Fruit fly (Drosophila melanogaster) whole organism, embryonic: ENCODE measurements around the gene lilli.

Experiments
- Abd-B ChIP-seq: fragments of 200-800 bp; sonication (Bioruptor generic); optimal IDR thresholded peaks from 2 replicates; lab custom pipeline; 2018; ENCODE audit warnings: missing biosample characterization, mild to moderate bottlenecking, missing genetic modification characterization, moderate library complexity
- Antp ChIP-seq: fragments of 200-800 bp; sonication (Bioruptor generic); optimal IDR thresholded peaks from 3 replicates; lab custom pipeline; 2016; ENCODE audit warnings: missing biosample characterization, missing genetic modification characterization
- Bgb ChIP-seq: fragments of 200-800 bp; sonication (Bioruptor generic); IDR thresholded peaks from 2 replicates; pipeline ENCODE4 v1.3.6; 2022; ENCODE audit warnings: missing biosample characterization, missing genetic modification characterization; ENCODE audit not compliant: partially characterized antibody
- Bteb2 ChIP-seq: fragments of 200-800 bp; sonication (Bioruptor generic); optimal IDR thresholded peaks from 2 replicates; lab custom pipeline; 2016; ENCODE audit warnings: missing biosample characterization, missing genetic modification characterization
- C15 ChIP-seq: fragments of 200-800 bp; sonication (Bioruptor generic); IDR thresholded peaks from 3 replicates; pipeline ENCODE4 v1.3.6; 2022; ENCODE audit warnings: missing biosample characterization, missing genetic modification characterization
- CG10654 ChIP-seq: fragments of 200-800 bp; sonication (Bioruptor generic); optimal IDR thresholded peaks from 2 replicates; lab custom pipeline; 2016; ENCODE audit warnings: missing biosample characterization, missing genetic modification characterization
- CG14860 ChIP-seq: fragments of 200-800 bp; sonication (Bioruptor generic); IDR thresholded peaks from 3 replicates; pipeline ENCODE4 v1.3.6; 2022; ENCODE audit warnings: missing biosample characterization, missing genetic modification characterization; ENCODE audit not compliant: partially characterized antibody
- CG15514 ChIP-seq: fragments of 200-800 bp; sonication (Bioruptor generic); optimal IDR thresholded peaks from 3 replicates; lab custom pipeline; 2017; ENCODE audit warnings: missing biosample characterization, missing genetic modification characterization, mild to moderate bottlenecking, moderate library complexity, missing genetic modification reagents
- CG1603 ChIP-seq: fragments of 200-800 bp; sonication (Bioruptor generic); optimal IDR thresholded peaks from 2 replicates; lab custom pipeline; 2019; ENCODE audit warnings: missing biosample characterization, mild to moderate bottlenecking, missing genetic modification characterization, moderate library complexity
- CG16779 ChIP-seq: fragments of 200-800 bp; sonication (Bioruptor generic); IDR thresholded peaks from 2 replicates; pipeline ENCODE4 v1.3.6; 2022; ENCODE audit warnings: missing biosample characterization, missing genetic modification characterization
- CG17568 ChIP-seq: fragments of 200-800 bp; sonication (Bioruptor generic); optimal IDR thresholded peaks from 2 replicates; lab custom pipeline; 2018; ENCODE audit warnings: missing biosample characterization, mild to moderate bottlenecking, missing genetic modification characterization, moderate library complexity
- CG17912 ChIP-seq: fragments of 200-800 bp; sonication (Bioruptor generic); optimal IDR thresholded peaks from 2 replicates; lab custom pipeline; 2018; ENCODE audit warnings: missing biosample characterization, mild to moderate bottlenecking, missing genetic modification characterization
- CG2712 ChIP-seq: fragments of 200-800 bp; optimal IDR thresholded peaks from 3 replicates; lab custom pipeline; 2019; ENCODE audit warnings: missing biosample characterization, mild to moderate bottlenecking, missing genetic modification characterization, moderate library complexity
- CG3847 ChIP-seq: fragments of 200-800 bp; sonication (Bioruptor generic); IDR thresholded peaks from 2 replicates; pipeline ENCODE4 v1.3.6; 2022; ENCODE audit warnings: missing biosample characterization, missing genetic modification characterization
- CG4707 ChIP-seq: fragments of 200-800 bp; sonication (Bioruptor generic); optimal IDR thresholded peaks from 2 replicates; lab custom pipeline; 2018; ENCODE audit warnings: missing biosample characterization, mild to moderate bottlenecking, missing genetic modification characterization, moderate library complexity
- CG5180 ChIP-seq: fragments of 200-800 bp; sonication (Bioruptor generic); optimal IDR thresholded peaks from 3 replicates; lab custom pipeline; 2017; ENCODE audit warnings: missing biosample characterization, missing genetic modification characterization, mild to moderate bottlenecking, moderate library complexity, missing genetic modification reagents
- CG5953 ChIP-seq: fragments of 200-800 bp; sonication (Bioruptor generic); IDR thresholded peaks from 2 replicates; pipeline ENCODE4 v1.3.6; 2022; ENCODE audit warnings: missing biosample characterization, missing genetic modification characterization
- CG7745 ChIP-seq: fragments of 200-800 bp; sonication (Bioruptor generic); optimal IDR thresholded peaks from 2 replicates; lab custom pipeline; 2018; ENCODE audit warnings: missing biosample characterization, mild to moderate bottlenecking, missing genetic modification characterization, moderate library complexity
- CG8281 ChIP-seq: fragments of 200-800 bp; sonication (Bioruptor generic); optimal IDR thresholded peaks from 2 replicates; lab custom pipeline; 2018; ENCODE audit warnings: missing biosample characterization, mild to moderate bottlenecking, missing genetic modification characterization, moderate library complexity
- CG8944 ChIP-seq: fragments of 200-800 bp; sonication (Bioruptor generic); optimal IDR thresholded peaks from 3 replicates; lab custom pipeline; 2016; ENCODE audit warnings: missing biosample characterization, missing genetic modification characterization
- CG9817 ChIP-seq: fragments of 200-800 bp; sonication (Bioruptor generic); optimal IDR thresholded peaks from 2 replicates; lab custom pipeline; 2018; ENCODE audit warnings: missing biosample characterization, mild to moderate bottlenecking, missing genetic modification characterization, moderate library complexity
- Dip3 ChIP-seq: fragments of 200-800 bp; sonication (Bioruptor generic); optimal IDR thresholded peaks from 3 replicates; lab custom pipeline; 2016; ENCODE audit warnings: missing biosample characterization, missing genetic modification characterization
- Doc3 ChIP-seq: fragments of 200-800 bp; sonication (Bioruptor generic); IDR thresholded peaks from 3 replicates; pipeline ENCODE4 v1.3.6; 2022; ENCODE audit warnings: missing biosample characterization, missing genetic modification characterization; ENCODE audit not compliant: partially characterized antibody
- Ets97D ChIP-seq: fragments of 200-800 bp; sonication (Bioruptor generic); optimal IDR thresholded peaks from 3 replicates; lab custom pipeline; 2016; ENCODE audit warnings: missing biosample characterization, missing genetic modification characterization
- HLH4C ChIP-seq: fragments of 200-800 bp; sonication (Bioruptor generic); IDR thresholded peaks from 3 replicates; pipeline ENCODE4 v1.3.6; 2022; ENCODE audit warnings: missing biosample characterization, missing genetic modification characterization; ENCODE audit not compliant: partially characterized antibody
- Hsf ChIP-seq: fragments of 200-800 bp; sonication (Bioruptor generic); optimal IDR thresholded peaks from 3 replicates; lab custom pipeline; 2016; ENCODE audit warnings: missing biosample characterization, missing genetic modification characterization
- Kr ChIP-seq: fragments of 200-800 bp; sonication (Bioruptor generic); optimal IDR thresholded peaks from 2 replicates; lab custom pipeline; 2017; ENCODE audit warnings: missing biosample characterization, mild to moderate bottlenecking, missing genetic modification characterization
- Max ChIP-seq: fragments of 200-800 bp; sonication (Bioruptor generic); optimal IDR thresholded peaks from 2 replicates; lab custom pipeline; 2016; ENCODE audit warnings: missing biosample characterization, mild to moderate bottlenecking, missing genetic modification characterization
- NFAT ChIP-seq: fragments of 200-800 bp; sonication (Bioruptor generic); IDR thresholded peaks from 2 replicates; pipeline ENCODE4 v1.3.6; 2022; ENCODE audit warnings: missing biosample characterization, missing genetic modification characterization
- Nf-YA ChIP-seq: fragments of 200-800 bp; sonication (Bioruptor generic); IDR thresholded peaks from 2 replicates; pipeline ENCODE4 v1.3.6; 2022; ENCODE audit warnings: missing biosample characterization, missing genetic modification characterization
- abd-A ChIP-seq: fragments of 200-800 bp; sonication (Bioruptor generic); optimal IDR thresholded peaks from 3 replicates; lab custom pipeline; 2019; ENCODE audit warnings: missing biosample characterization, mild to moderate bottlenecking, missing genetic modification characterization, moderate library complexity
- br ChIP-seq: fragments of >200 bp; optimal IDR thresholded peaks from 2 replicates; lab custom pipeline; 2017
- chm ChIP-seq: fragments of 200-800 bp; sonication (Bioruptor generic); IDR thresholded peaks from 2 replicates; pipeline ENCODE4 v1.3.6; 2022; ENCODE audit warnings: missing biosample characterization, missing genetic modification characterization
- ci ChIP-seq: fragments of 200-800 bp; sonication (Bioruptor generic); IDR thresholded peaks from 3 replicates; pipeline ENCODE4 v1.3.6; 2022; ENCODE audit warnings: missing biosample characterization, missing genetic modification characterization
- dm ChIP-seq: fragments of 200-800 bp; sonication (Bioruptor generic); optimal IDR thresholded peaks from 3 replicates; lab custom pipeline; 2016; ENCODE audit warnings: missing biosample characterization, missing genetic modification characterization
- grn ChIP-seq: fragments of 200-800 bp; sonication (Bioruptor generic); optimal IDR thresholded peaks from 3 replicates; lab custom pipeline; 2017; ENCODE audit warnings: missing biosample characterization, missing genetic modification characterization
- gt ChIP-seq: fragments of 200-800 bp; sonication (Bioruptor generic); IDR thresholded peaks from 2 replicates; pipeline ENCODE4 v1.3.6; 2022; ENCODE audit warnings: missing biosample characterization, missing genetic modification characterization
- knrl ChIP-seq: fragments of 200-800 bp; sonication (Bioruptor generic); IDR thresholded peaks from 3 replicates; pipeline ENCODE4 v1.3.6; 2022; ENCODE audit warnings: missing biosample characterization, missing genetic modification characterization; ENCODE audit not compliant: partially characterized antibody
- nau ChIP-seq: fragments of 200-800 bp; sonication (Bioruptor generic); optimal IDR thresholded peaks from 3 replicates; lab custom pipeline; 2017; ENCODE audit warnings: missing biosample characterization, mild to moderate bottlenecking, missing genetic modification characterization, missing genetic modification reagents
- pan ChIP-seq, 4 experiments: fragments of >200 bp in 3 of 4; fragments of 200-800 bp in 1 of 4; sonication (Bioruptor generic) in 1 of 4; optimal IDR thresholded peaks in 3 of 4; IDR thresholded peaks in 1 of 4; 2 replicates each; pipeline versions ENCODE4 v1.3.6 to Lab custom; 2017 to 2022; ENCODE audit warnings: missing biosample characterization in 2 of 4, missing genetic modification characterization in 2 of 4, mixed read lengths in 1 of 4
- pfk ChIP-seq: fragments of 200-800 bp; sonication (Bioruptor generic); optimal IDR thresholded peaks from 2 replicates; lab custom pipeline; 2018; ENCODE audit warnings: missing biosample characterization, mild to moderate bottlenecking, missing genetic modification characterization, moderate library complexity
- psq ChIP-seq: fragments of 200-800 bp; sonication (Bioruptor generic); optimal IDR thresholded peaks from 2 replicates; lab custom pipeline; 2017; ENCODE audit warnings: missing biosample characterization, missing genetic modification characterization
- repo ChIP-seq: fragments of 200-800 bp; sonication (Bioruptor generic); optimal IDR thresholded peaks from 2 replicates; lab custom pipeline; 2016; ENCODE audit warnings: missing biosample characterization, missing genetic modification characterization
- sens-2 ChIP-seq: fragments of 200-800 bp; sonication (Bioruptor generic); IDR thresholded peaks from 2 replicates; pipeline ENCODE4 v1.3.6; 2022; ENCODE audit warnings: missing biosample characterization, missing genetic modification characterization
- tio ChIP-seq: fragments of 200-800 bp; sonication (Bioruptor generic); optimal IDR thresholded peaks from 2 replicates; lab custom pipeline; 2017; ENCODE audit warnings: missing biosample characterization, missing genetic modification characterization, inconsistent platforms
- tna ChIP-seq: fragments of 200-800 bp; sonication (Bioruptor generic); IDR thresholded peaks from 2 replicates; pipeline ENCODE4 v1.3.6; 2022; ENCODE audit warnings: missing biosample characterization, missing genetic modification characterization; ENCODE audit not compliant: partially characterized antibody
- trem ChIP-seq: fragments of 200-800 bp; optimal IDR thresholded peaks from 3 replicates; lab custom pipeline; 2019; ENCODE audit warnings: missing biosample characterization, mild to moderate bottlenecking, missing genetic modification characterization, moderate library complexity
- vvl ChIP-seq: fragments of 200-800 bp; sonication (Bioruptor generic); IDR thresholded peaks from 2 replicates; pipeline ENCODE4 v1.3.6; 2022; ENCODE audit warnings: missing biosample characterization, missing genetic modification characterization
- wor ChIP-seq: fragments of 200-800 bp; sonication (Bioruptor generic); IDR thresholded peaks from 2 replicates; pipeline ENCODE4 v1.3.6; 2022; ENCODE audit warnings: missing biosample characterization, missing genetic modification characterization

Gene lilli

dm6 chr2L:2966917-2967316 lies 81.2 kb downstream of the lilli start (continued):
- TF ChIP-seq Dip3 (GFP tag; lab: Kevin White, UChicago) (no peak), grn (GFP tag; lab: Kevin White, UChicago) (no peak), CG2712 (tag; lab: Kevin White, UChicago) (peak; percentile 0), trem (tag; lab: Kevin White, UChicago) (peak; percentile 8), NFAT (GFP tag; lab: Robert Waterston, UW) (0 out of 2 replicates have a peak, but pooled peaks have one; percentile 25), Bteb2 (GFP tag; lab: Kevin White, UChicago) (no peak), CG8944 (no peak), CG16779 (GFP tag; lab: Robert Waterston, UW) (no peak), Doc3 (GFP tag; lab: Robert Waterston, UW) (0 out of 3 replicates have a peak, but pooled peaks have one; percentile 14), psq (GFP tag; lab: Kevin White, UChicago) (no peak), CG3847 (GFP tag; lab: Robert Waterston, UW) (peak; percentile 30; the same call in 1 of the 2 replicates)

dm6 chr2L:2969438-2969837 lies 83.7 kb downstream of the lilli start, which contains the start of gene Ts:
Gene Ts (minus strand): TSS chr2L:2969638.
- TF ChIP-seq pan (optimal IDR thresholded peaks at IDR 0.05; lab: Kevin White, UChicago) (no peak), pan (GFP tag; optimal IDR thresholded peaks at IDR 0.05 in 1 of 2, IDR thresholded peaks at IDR 0.05 in 1 of 2) (no peak), sens-2 (GFP tag; lab: Robert Waterston, UW) (no peak), repo (no peak), CG8281 (tag; lab: Kevin White, UChicago) (no peak), Abd-B (GFP tag; lab: Kevin White, UChicago) (no peak), CG17568 (GFP tag; lab: Kevin White, UChicago) (no peak), C15 (GFP tag; lab: Robert Waterston, UW) (no peak), Max (GFP tag; lab: Kevin White, UChicago) (no peak), chm (GFP tag; lab: Robert Waterston, UW) (no peak), CG4707 (GFP tag; lab: Kevin White, UChicago) (no peak), knrl (GFP tag; lab: Robert Waterston, UW) (peak; percentile 56; the same call in 2 of the 3 replicates), CG9817 (tag; lab: Kevin White, UChicago) (no peak), CG1603 (peak; percentile 55), vvl (GFP tag; lab: Robert Waterston, UW) (no peak), tna (GFP tag; lab: Robert Waterston, UW) (peak; percentile 84), CG17912 (GFP tag; lab: Kevin White, UChicago) (no peak), Ets97D (peak; percentile 60), CG14860 (GFP tag; lab: Robert Waterston, UW) (peak; percentile 58), CG5953 (GFP tag; lab: Robert Waterston, UW) (no peak), wor (GFP tag; lab: Robert Waterston, UW) (no peak), Bgb (GFP tag; lab: Robert Waterston, UW) (peak; percentile 88), pfk (GFP tag; lab: Kevin White, UChicago) (no peak), Hsf (no peak), CG7745 (tag; lab: Kevin White, UChicago) (no peak), CG10654 (GFP tag; lab: Kevin White, UChicago) (no peak), Kr (GFP tag; lab: Kevin White, UChicago) (no peak), CG5180 (no peak), ci (GFP tag; lab: Robert Waterston, UW) (no peak; the same call in 2 of the 3 replicates), Antp (GFP tag; lab: Kevin White, UChicago) (no peak), Nf-YA (GFP tag; lab: Robert Waterston, UW) (no peak), gt (no peak), CG15514 (peak; percentile 56), nau (GFP tag; lab: Kevin White, UChicago) (no peak), abd-A (no peak), HLH4C (GFP tag; lab: Robert Waterston, UW) (peak; percentile 84), br (lab: Kevin White, UChicago) (no peak), tio (GFP tag; lab: Kevin White, UChicago) (no peak), dm (GFP tag; lab: Kevin White, UChicago) (no peak)
